Worm (Caenorhabditis elegans): ENCODE results near the gene srh-56.

DNA sequence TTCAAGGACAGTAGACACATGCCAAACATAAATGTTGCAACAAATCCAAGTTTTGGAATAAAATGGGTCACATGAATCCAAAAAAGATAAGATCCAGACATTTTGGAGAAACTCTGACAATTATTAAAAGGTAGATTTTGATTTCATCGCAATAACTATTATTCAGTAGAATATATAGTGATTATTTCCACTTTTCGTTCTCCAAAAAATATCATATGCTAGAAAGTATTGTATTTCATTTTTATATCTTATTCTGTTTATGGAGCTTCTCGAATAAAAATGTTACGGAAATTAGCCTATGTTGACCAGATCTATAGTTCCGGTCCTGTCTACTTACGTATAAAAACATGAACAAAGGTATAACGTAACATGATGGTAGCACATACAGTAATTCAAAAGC, 44.6 kb upstream of the srh-56 start, which contains the start of gene str-13:
- TF ChIP-seq hmg-1.1 (GFP tag; IDR thresholded peaks at IDR 0.05) (no peak), fos-1 (tag; optimal IDR thresholded peaks at IDR 0.05) (no peak), pqm-1 (tag; optimal IDR thresholded peaks at IDR 0.05) (no peak)

Data from whole organism, L4 larva.